Worm (Caenorhabditis elegans): Measurements from ENCODE around the gene R166.2.
A peak's percentile ranks its signal among the peaks of the same experiment; 100 is the strongest.

R166.2 gene

DNA sequence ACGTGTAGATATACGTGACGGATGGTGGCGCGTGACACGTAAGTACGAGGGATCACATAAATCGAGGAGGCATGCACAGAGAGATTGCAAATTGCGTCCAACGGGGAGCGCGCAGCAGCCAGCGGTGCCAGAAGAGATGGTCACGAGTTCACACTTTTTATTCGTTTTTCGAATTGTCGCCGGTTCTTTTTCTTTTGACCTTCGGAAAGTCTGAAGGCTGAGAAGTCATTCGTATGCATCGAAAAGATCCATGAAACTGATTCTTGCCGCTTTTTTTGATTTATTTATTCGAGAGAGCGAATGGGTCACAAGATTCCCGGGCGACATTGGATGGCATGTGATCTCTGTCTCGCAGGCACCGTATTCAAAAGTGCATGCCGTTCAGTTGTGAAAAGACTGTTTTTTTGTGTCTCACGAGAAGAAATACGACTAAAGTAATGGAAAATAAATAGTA, 21.5 kb upstream of the R166.2 start (continued):
- TF ChIP-seq dmd-9 (GFP tag; IDR thresholded peaks at IDR 0.05), result no peak
- TF ChIP-seq T20F7.1 (GFP tag; optimal IDR thresholded peaks at IDR 0.05), result no peak

DNA sequence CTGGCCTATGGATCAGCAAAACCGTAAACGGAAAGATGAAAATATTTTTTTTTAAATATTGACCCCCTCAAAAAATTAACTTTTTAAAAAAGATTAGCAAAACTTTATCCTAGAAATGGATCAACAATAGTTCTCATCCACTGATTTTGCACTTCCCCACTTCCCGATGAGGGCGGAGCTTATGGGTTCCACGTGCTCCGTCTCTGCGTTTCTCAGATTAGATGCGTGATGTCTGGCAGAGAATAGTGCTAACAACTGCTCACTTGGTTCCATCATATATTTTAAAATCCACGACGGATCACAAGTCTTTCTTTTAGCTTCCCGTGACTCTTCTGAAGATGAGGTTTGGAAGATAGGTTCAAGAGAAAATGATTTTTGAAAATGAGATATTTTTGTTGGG, 20.9 kb upstream of the R166.2 start:
- no peak for TF ChIP-seq lir-3 (tag; optimal IDR thresholded peaks at IDR 0.05)
- no peak for TF ChIP-seq F44E2.7 (GFP tag; IDR thresholded peaks at IDR 0.05)
- TF ChIP-seq D1046.2 (GFP tag; IDR thresholded peaks at IDR 0.05), result no peak
- TF ChIP-seq mdl-1 (tag; optimal IDR thresholded peaks at IDR 0.05), result peak in 1 of 2 experiments; percentile 3
- no peak for TF ChIP-seq aha-1 (tag)
- TF ChIP-seq Y75B8A.6 (GFP tag; IDR thresholded peaks at IDR 0.05), result no peak
- TF ChIP-seq zfp-2 (tag; optimal IDR thresholded peaks at IDR 0.05), result no peak
- no peak for TF ChIP-seq egl-43 (GFP tag; IDR thresholded peaks at IDR 0.05)
- no peak for TF ChIP-seq T20F7.1 (GFP tag; optimal IDR thresholded peaks at IDR 0.05)
- no peak for TF ChIP-seq madf-5 (GFP tag; IDR thresholded peaks at IDR 0.05)
- TF ChIP-seq R02D3.7 (tag; optimal IDR thresholded peaks at IDR 0.05), result no peak
- TF ChIP-seq mes-2 (tag; optimal IDR thresholded peaks at IDR 0.05; ENCODE audit: poor library complexity, severe bottlenecking), result no peak
- no peak for TF ChIP-seq F10B5.3 (tag; optimal IDR thresholded peaks at IDR 0.05)
- no peak for TF ChIP-seq ZK337.2 (GFP tag; IDR thresholded peaks at IDR 0.05)
- peak; percentile 25 for TF ChIP-seq mxl-3 (GFP tag; optimal IDR thresholded peaks at IDR 0.05)
- no peak for TF ChIP-seq zfp-3 (GFP tag; conservative IDR thresholded peaks at IDR 0.05)
- TF ChIP-seq mep-1 (tag; optimal IDR thresholded peaks at IDR 0.05), result no peak
- TF ChIP-seq dmd-6 (GFP tag; IDR thresholded peaks at IDR 0.05), result no peak
- no peak for TF ChIP-seq daf-19 (GFP tag; conservative IDR thresholded peaks at IDR 0.05)
- TF ChIP-seq unc-62 (GFP tag; optimal IDR thresholded peaks at IDR 0.05 in 1 of 2), result no peak
- TF ChIP-seq unc-62 (tag; optimal IDR thresholded peaks at IDR 0.05), result no peak
- TF ChIP-seq skn-1 (tag; optimal IDR thresholded peaks at IDR 0.05), result no peak
- TF ChIP-seq jun-1 (tag; optimal IDR thresholded peaks at IDR 0.05), result no peak
- TF ChIP-seq F26F4.8 (GFP tag; conservative IDR thresholded peaks at IDR 0.05), result no peak
- TF ChIP-seq nhr-28 (tag; optimal IDR thresholded peaks at IDR 0.05), result no peak
- TF ChIP-seq hif-1 (tag; optimal IDR thresholded peaks at IDR 0.05), result no peak
- peak; percentile 66 for TF ChIP-seq hlh-30 (tag; optimal IDR thresholded peaks at IDR 0.05; ENCODE audit: insufficient read depth)
- TF ChIP-seq nhr-111 (GFP tag; optimal IDR thresholded peaks at IDR 0.05), result no peak
- no peak for TF ChIP-seq dpl-1 (GFP tag; optimal IDR thresholded peaks at IDR 0.05)
- TF ChIP-seq rbr-2 (tag; optimal IDR thresholded peaks at IDR 0.05), result no peak
- no peak for TF ChIP-seq ces-1 (GFP tag; optimal IDR thresholded peaks at IDR 0.05)
- TF ChIP-seq dmd-8 (GFP tag; IDR thresholded peaks at IDR 0.05), result no peak
- TF ChIP-seq nhr-11 (tag; optimal IDR thresholded peaks at IDR 0.05), result peak; percentile 87
- TF ChIP-seq fkh-10 (GFP tag; optimal IDR thresholded peaks at IDR 0.05), result no peak
- TF ChIP-seq saeg-2 (GFP tag; IDR thresholded peaks at IDR 0.05), result no peak
- no peak for TF ChIP-seq snpc-4 (tag; optimal IDR thresholded peaks at IDR 0.05)
- TF ChIP-seq daf-8 (GFP tag; IDR thresholded peaks at IDR 0.05), result no peak
- TF ChIP-seq mxl-2 (GFP tag; conservative IDR thresholded peaks at IDR 0.05), result no peak
- no peak for TF ChIP-seq ceh-62 (tag; optimal IDR thresholded peaks at IDR 0.05)
- TF ChIP-seq spr-3 (GFP tag; optimal IDR thresholded peaks at IDR 0.05), result no peak
- TF ChIP-seq Y5F2A.4 (GFP tag; optimal IDR thresholded peaks at IDR 0.05), result no peak
- peak in 1 of 2 experiments; percentile 43 for TF ChIP-seq daf-16 (GFP tag; optimal IDR thresholded peaks at IDR 0.05)
- no peak for TF ChIP-seq daf-16 (tag; optimal IDR thresholded peaks at IDR 0.05)
- no peak for TF ChIP-seq T26A8.4 (GFP tag; IDR thresholded peaks at IDR 0.05)
- no peak for TF ChIP-seq ctbp-1 (GFP tag; IDR thresholded peaks at IDR 0.05)
- TF ChIP-seq tag-97 (GFP tag; IDR thresholded peaks at IDR 0.05), result no peak
